Worm (Caenorhabditis elegans): ENCODE results near the gene fbxc-39.
"Not testable (repeated sequence)": the region's sequence is repeated elsewhere in the genome, so short reads cannot be mapped to it uniquely, and the experiment has no call there.

Gene fbxc-39

ce11 chrII:991300-991699 is 2.8 kb downstream of the fbxc-39 start, which contains the start of gene fbxc-42:
Gene fbxc-42 (plus strand): TSS chrII:991600.
- no peak for TF ChIP-seq unc-62 (GFP tag; optimal IDR thresholded peaks at IDR 0.05)

- TF ChIP-seq unc-62 (GFP tag; optimal IDR thresholded peaks at IDR 0.05): not testable (repeated sequence)
Observed at ce11 chrII:994231-994630, 5.7 kb downstream of the fbxc-39 start, which contains the start of gene F45D11.7. Gene F45D11.7 (plus strand): TSS chrII:994531.

- TF ChIP-seq unc-62 (GFP tag; optimal IDR thresholded peaks at IDR 0.05): not testable (repeated sequence)
Observed at ce11 chrII:996112-996511, 7.6 kb downstream of the fbxc-39 start, which contains the start of gene F45D11.11. Gene F45D11.11 (minus strand): TSS chrII:996212.

ce11 chrII:999493-999892 is 11.0 kb downstream of the fbxc-39 start, which contains the start of gene fbxb-29:
Gene fbxb-29 (minus strand): TSS chrII:999593.
- TF ChIP-seq unc-62 (GFP tag; optimal IDR thresholded peaks at IDR 0.05): no peak

ce11 chrII:1001351-1001750 is 12.8 kb downstream of the fbxc-39 start, which contains the start of the genes fbxb-30 and F45D11.5:
Gene fbxb-30 (minus strand): TSS chrII:1001451.
Gene F45D11.5 (plus strand): TSS chrII:1001702.
- no peak for TF ChIP-seq unc-62 (GFP tag; optimal IDR thresholded peaks at IDR 0.05)

- not testable (repeated sequence) for TF ChIP-seq unc-62 (GFP tag; optimal IDR thresholded peaks at IDR 0.05)
Observed at ce11 chrII:1006375-1006774, 17.8 kb downstream of the fbxc-39 start, which contains the start of gene F45D11.14. Gene F45D11.14 (minus strand): TSS chrII:1006475.

- TF ChIP-seq unc-62 (GFP tag; optimal IDR thresholded peaks at IDR 0.05): not testable (repeated sequence)
Observed at ce11 chrII:1024684-1025083, 36.1 kb downstream of the fbxc-39 start, which contains the start of gene btb-11. Gene btb-11 (minus strand): TSS chrII:1024784.

- TF ChIP-seq unc-62 (GFP tag; optimal IDR thresholded peaks at IDR 0.05): no peak
Observed at ce11 chrII:1026670-1027069, 38.1 kb downstream of the fbxc-39 start, which contains the start of gene M01D1.12. Gene M01D1.12 (plus strand): TSS chrII:1026970.

- no peak for TF ChIP-seq unc-62 (GFP tag; optimal IDR thresholded peaks at IDR 0.05)
Observed at ce11 chrII:1028602-1029001, 40.1 kb downstream of the fbxc-39 start, which contains the start of gene math-34. Gene math-34 (plus strand): TSS chrII:1028972.

ce11 chrII:1040464-1040863 is 51.9 kb downstream of the fbxc-39 start, which contains the start of gene fbxb-39:
Gene fbxb-39 (minus strand): TSS chrII:1040564.
- TF ChIP-seq unc-62 (GFP tag; optimal IDR thresholded peaks at IDR 0.05): no peak

Measured in whole organism, dauer.